Fruit fly (Drosophila melanogaster) whole organism, embryonic: ENCODE measurements around the gene CG13055.

ENCODE experiments used
- B-H2 ChIP-seq: fragments of 200-800 bp; sonication (Bioruptor generic); optimal IDR thresholded peaks from 2 replicates; lab custom pipeline; 2018; ENCODE audit warnings: missing biosample characterization, mild to moderate bottlenecking, missing genetic modification characterization
- Bdp1 ChIP-seq: fragments of 200-800 bp; sonication (Bioruptor generic); optimal IDR thresholded peaks from 3 replicates; lab custom pipeline; 2016; ENCODE audit warnings: missing biosample characterization, missing genetic modification characterization
- CG10321 ChIP-seq: fragments of 200-800 bp; sonication (Bioruptor generic); IDR thresholded peaks from 2 replicates; pipeline ENCODE4 v1.3.6; 2022; ENCODE audit warnings: missing biosample characterization, missing genetic modification characterization
- CG11398 ChIP-seq: fragments of 200-800 bp; sonication (Bioruptor generic); optimal IDR thresholded peaks from 2 replicates; lab custom pipeline; 2016; ENCODE audit warnings: missing biosample characterization, missing genetic modification characterization
- CG11456 ChIP-seq: fragments of 200-800 bp; sonication (Bioruptor generic); IDR thresholded peaks from 3 replicates; pipeline ENCODE4 v1.3.6; 2022; ENCODE audit warnings: missing biosample characterization, missing genetic modification characterization
- CG11696 ChIP-seq: fragments of 200-800 bp; sonication (Bioruptor generic); IDR thresholded peaks from 2 replicates; pipeline ENCODE4 v1.3.6; 2022; ENCODE audit warnings: missing biosample characterization, missing genetic modification characterization
- CG12236 ChIP-seq: fragments of 200-800 bp; sonication (Bioruptor generic); optimal IDR thresholded peaks from 2 replicates; lab custom pipeline; 2016; ENCODE audit warnings: missing biosample characterization, missing genetic modification characterization
- CG1233 ChIP-seq: fragments of 200-800 bp; sonication (Bioruptor generic); optimal IDR thresholded peaks from 4 replicates; lab custom pipeline; 2018; ENCODE audit warnings: missing biosample characterization, mild to moderate bottlenecking, missing genetic modification characterization
- CG14441 ChIP-seq: fragments of 200-800 bp; sonication (Bioruptor generic); IDR thresholded peaks from 2 replicates; pipeline ENCODE4 v1.3.6; 2022; ENCODE audit warnings: missing biosample characterization, missing genetic modification characterization
- CG15011 ChIP-seq: fragments of 200-800 bp; sonication (Bioruptor generic); optimal IDR thresholded peaks from 3 replicates; lab custom pipeline; 2018; ENCODE audit warnings: missing biosample characterization, mild to moderate bottlenecking, missing genetic modification characterization
- CG16815 ChIP-seq: fragments of 200-800 bp; sonication (Bioruptor generic); optimal IDR thresholded peaks from 3 replicates; lab custom pipeline; 2017; ENCODE audit warnings: missing biosample characterization, mild to moderate bottlenecking, missing genetic modification characterization
- CG17568 ChIP-seq: fragments of 200-800 bp; sonication (Bioruptor generic); optimal IDR thresholded peaks from 2 replicates; lab custom pipeline; 2018; ENCODE audit warnings: missing biosample characterization, mild to moderate bottlenecking, missing genetic modification characterization, moderate library complexity
- CG2116 ChIP-seq: fragments of 200-800 bp; sonication (Bioruptor generic); optimal IDR thresholded peaks from 3 replicates; lab custom pipeline; 2018; ENCODE audit warnings: missing biosample characterization, mild to moderate bottlenecking, missing genetic modification characterization
- CG2120 ChIP-seq: fragments of 200-800 bp; sonication (Bioruptor generic); optimal IDR thresholded peaks from 3 replicates; lab custom pipeline; 2016; ENCODE audit warnings: missing biosample characterization, missing genetic modification characterization
- CG32767 ChIP-seq: fragments of 200-800 bp; sonication (Bioruptor generic); IDR thresholded peaks from 2 replicates; pipeline ENCODE4 v1.3.6; 2022; ENCODE audit warnings: missing biosample characterization, missing genetic modification characterization
- CG4404 ChIP-seq: fragments of 200-800 bp; sonication (Bioruptor generic); IDR thresholded peaks from 2 replicates; pipeline ENCODE4 v1.3.6; 2022; ENCODE audit warnings: missing biosample characterization, missing genetic modification characterization
- CG5953 ChIP-seq: fragments of 200-800 bp; sonication (Bioruptor generic); IDR thresholded peaks from 2 replicates; pipeline ENCODE4 v1.3.6; 2022; ENCODE audit warnings: missing biosample characterization, missing genetic modification characterization
- CG9727 ChIP-seq: fragments of 200-800 bp; sonication (Bioruptor generic); optimal IDR thresholded peaks from 3 replicates; lab custom pipeline; 2017; ENCODE audit warnings: missing biosample characterization, mild to moderate bottlenecking, missing genetic modification characterization
- H2.0 ChIP-seq: fragments of 200-800 bp; sonication (Bioruptor generic); IDR thresholded peaks from 2 replicates; pipeline ENCODE4 v1.3.6; 2022; ENCODE audit warnings: missing biosample characterization, missing genetic modification characterization
- Hr51 ChIP-seq, 2 experiments: fragments of 200-800 bp; sonication (Bioruptor generic); optimal IDR thresholded peaks; 2 replicates in 1 of 2; 3 replicates in 1 of 2; lab custom pipeline; 2016 to 2018; ENCODE audit warnings: missing biosample characterization in 2 of 2, missing genetic modification characterization in 2 of 2, mild to moderate bottlenecking in 1 of 2, moderate library complexity in 1 of 2
- Hsf ChIP-seq: fragments of 200-800 bp; sonication (Bioruptor generic); optimal IDR thresholded peaks from 3 replicates; lab custom pipeline; 2016; ENCODE audit warnings: missing biosample characterization, missing genetic modification characterization
- Max ChIP-seq: fragments of 200-800 bp; sonication (Bioruptor generic); optimal IDR thresholded peaks from 2 replicates; lab custom pipeline; 2016; ENCODE audit warnings: missing biosample characterization, mild to moderate bottlenecking, missing genetic modification characterization
- Nf-YA ChIP-seq: fragments of 200-800 bp; sonication (Bioruptor generic); IDR thresholded peaks from 2 replicates; pipeline ENCODE4 v1.3.6; 2022; ENCODE audit warnings: missing biosample characterization, missing genetic modification characterization
- Nf-YC ChIP-seq: fragments of 200-800 bp; optimal IDR thresholded peaks from 3 replicates; lab custom pipeline; 2019; ENCODE audit warnings: missing biosample characterization, mild to moderate bottlenecking, missing genetic modification characterization, moderate library complexity
- Oli ChIP-seq: fragments of 200-800 bp; sonication (Bioruptor generic); optimal IDR thresholded peaks from 2 replicates; lab custom pipeline; 2018; ENCODE audit warnings: missing biosample characterization, mild to moderate bottlenecking, missing genetic modification characterization, moderate library complexity
- Pdp1 ChIP-seq, 2 experiments: fragments of 200-800 bp; sonication (Bioruptor generic); optimal IDR thresholded peaks; 3 replicates each; lab custom pipeline; 2016; ENCODE audit warnings: missing biosample characterization in 2 of 2, missing genetic modification characterization in 2 of 2, mild to moderate bottlenecking in 1 of 2, moderate library complexity in 1 of 2
- Side ChIP-seq: fragments of 200-800 bp; sonication (Bioruptor generic); optimal IDR thresholded peaks from 2 replicates; lab custom pipeline; 2016; ENCODE audit warnings: missing biosample characterization, missing genetic modification characterization
- caup ChIP-seq: fragments of 200-800 bp; sonication (Bioruptor generic); optimal IDR thresholded peaks from 3 replicates; lab custom pipeline; 2017; ENCODE audit warnings: missing biosample characterization, mild to moderate bottlenecking, missing genetic modification characterization, moderate library complexity; ENCODE audit not compliant: severe bottlenecking
- ems ChIP-seq: fragments of 200-800 bp; sonication (Bioruptor generic); optimal IDR thresholded peaks from 3 replicates; lab custom pipeline; 2016; ENCODE audit warnings: missing biosample characterization, missing genetic modification characterization
- ftz-f1 ChIP-seq: fragments of 200-800 bp; sonication (Bioruptor generic); optimal IDR thresholded peaks from 2 replicates; lab custom pipeline; 2016; ENCODE audit warnings: missing biosample characterization, missing genetic modification characterization
- gcm2 ChIP-seq: fragments of 200-800 bp; sonication (Bioruptor generic); optimal IDR thresholded peaks from 2 replicates; lab custom pipeline; 2016; ENCODE audit warnings: missing biosample characterization, missing genetic modification characterization
- gem ChIP-seq: fragments of 200-800 bp; sonication (Bioruptor generic); optimal IDR thresholded peaks from 2 replicates; lab custom pipeline; 2019; ENCODE audit warnings: missing biosample characterization, mild to moderate bottlenecking, missing genetic modification characterization, moderate library complexity
- gt ChIP-seq: fragments of 200-800 bp; sonication (Bioruptor generic); IDR thresholded peaks from 2 replicates; pipeline ENCODE4 v1.3.6; 2022; ENCODE audit warnings: missing biosample characterization, missing genetic modification characterization
- lab ChIP-seq: fragments of 200-800 bp; sonication (Bioruptor generic); optimal IDR thresholded peaks from 3 replicates; lab custom pipeline; 2017; ENCODE audit warnings: missing biosample characterization, missing genetic modification characterization, mild to moderate bottlenecking, moderate library complexity, missing genetic modification reagents
- lilli ChIP-seq: fragments of 200-800 bp; sonication (Bioruptor generic); optimal IDR thresholded peaks from 3 replicates; lab custom pipeline; 2016; ENCODE audit warnings: missing biosample characterization, missing genetic modification characterization
- mam ChIP-seq: fragments of 200-800 bp; sonication (Bioruptor generic); optimal IDR thresholded peaks from 3 replicates; lab custom pipeline; 2016; ENCODE audit warnings: missing biosample characterization, missing genetic modification characterization
- sens-2 ChIP-seq: fragments of 200-800 bp; sonication (Bioruptor generic); IDR thresholded peaks from 2 replicates; pipeline ENCODE4 v1.3.6; 2022; ENCODE audit warnings: missing biosample characterization, missing genetic modification characterization
- sna ChIP-seq: fragments of 200-800 bp; sonication (Bioruptor generic); IDR thresholded peaks from 2 replicates; pipeline ENCODE4 v1.3.6; 2022; ENCODE audit warnings: missing biosample characterization, missing genetic modification characterization; ENCODE audit not compliant: partially characterized antibody
- sr ChIP-seq: fragments of 200-800 bp; sonication (Bioruptor generic); IDR thresholded peaks from 3 replicates; pipeline ENCODE4 v1.3.6; 2022; ENCODE audit warnings: missing biosample characterization, missing genetic modification characterization
- tin ChIP-seq: fragments of 200-800 bp; sonication (Bioruptor generic); optimal IDR thresholded peaks from 3 replicates; lab custom pipeline; 2016; ENCODE audit warnings: missing biosample characterization, missing genetic modification characterization

CG13055 gene

DNA sequence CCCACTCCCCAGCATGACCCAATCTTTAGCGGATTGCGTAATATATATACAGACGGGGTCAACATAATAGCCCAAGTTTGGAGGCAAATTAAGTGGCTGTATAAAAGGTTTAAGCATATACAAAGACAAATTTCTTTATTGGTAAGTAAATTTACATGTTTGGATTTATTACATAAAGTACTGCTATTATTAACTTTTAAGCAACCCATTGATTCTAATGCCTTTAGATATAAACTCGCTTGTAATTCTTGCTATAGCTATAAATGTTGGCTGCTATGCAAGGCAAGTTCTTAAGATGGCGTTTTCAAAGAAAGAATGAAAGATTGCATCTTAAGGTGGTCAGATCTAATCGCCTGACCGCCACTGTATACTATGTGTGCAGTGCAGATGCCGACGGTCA lies 49.6 kb downstream of the CG13055 start (continued):
- TF ChIP-seq lab = peak; percentile 46
- no peak for TF ChIP-seq CG11456 (GFP tag; lab: Robert Waterston, UW)
- TF ChIP-seq ftz-f1 = no peak
- peak; percentile 52 for TF ChIP-seq gem (tag; lab: Kevin White, UChicago)
- no peak for TF ChIP-seq sens-2 (GFP tag; lab: Robert Waterston, UW)
- 0 out of 2 replicates have a peak, but pooled peaks have one; percentile 23 for TF ChIP-seq CG11696 (GFP tag; lab: Robert Waterston, UW)
- TF ChIP-seq Oli (tag; lab: Kevin White, UChicago) = peak; percentile 46
- no peak for TF ChIP-seq sr
- peak; percentile 69 for TF ChIP-seq CG2120 (GFP tag; lab: Kevin White, UChicago)
- TF ChIP-seq lilli (GFP tag; lab: Kevin White, UChicago) = peak; percentile 39
- no peak for TF ChIP-seq B-H2
- TF ChIP-seq Max (GFP tag; lab: Kevin White, UChicago) = peak; percentile 39
- TF ChIP-seq CG1233 = peak; percentile 13
- no peak for TF ChIP-seq CG11398 (GFP tag; lab: Kevin White, UChicago)
- no peak for TF ChIP-seq sna (GFP tag; lab: Robert Waterston, UW)
- no peak for TF ChIP-seq ems (GFP tag; lab: Kevin White, UChicago)
- TF ChIP-seq H2.0 (GFP tag; lab: Robert Waterston, UW) = no peak
- TF ChIP-seq Nf-YC = peak; percentile 22
- TF ChIP-seq CG14441 (GFP tag; lab: Robert Waterston, UW) = no peak
- no peak for TF ChIP-seq CG10321 (GFP tag; lab: Robert Waterston, UW)
- TF ChIP-seq CG15011 (GFP tag; lab: Kevin White, UChicago) = no peak
- peak; percentile 39 for TF ChIP-seq mam (GFP tag; lab: Kevin White, UChicago)
- TF ChIP-seq CG9727 = peak; percentile 51
- TF ChIP-seq CG2116 (GFP tag; lab: Kevin White, UChicago) = no peak
- peak; percentile 10 for TF ChIP-seq Side (GFP tag; lab: Kevin White, UChicago)
- TF ChIP-seq Hr51 (GFP tag; optimal IDR thresholded peaks at IDR 0.05; lab: Kevin White, UChicago) = peak in 1 of 2 experiments; percentile 53
- no peak for TF ChIP-seq CG4404
- no peak for TF ChIP-seq Bdp1 (GFP tag; lab: Kevin White, UChicago)

DNA sequence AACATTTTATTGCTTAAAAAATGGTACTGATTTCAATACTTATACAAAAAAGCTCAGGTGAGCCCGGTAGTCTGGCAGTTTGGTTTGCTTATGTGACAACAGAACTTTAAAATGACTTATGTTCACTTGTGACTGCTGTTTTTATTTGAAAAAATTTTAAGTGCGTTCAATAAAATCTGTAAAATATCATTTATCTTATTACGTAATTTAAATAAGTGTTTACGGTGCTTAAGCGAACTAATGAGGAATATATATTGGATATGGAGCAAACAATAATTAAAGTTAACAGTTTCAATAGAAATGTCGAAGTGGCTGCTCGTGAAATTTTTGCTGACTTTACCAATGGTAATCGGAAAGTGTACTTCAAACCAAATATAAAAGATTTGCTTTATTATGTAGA lies 51.1 kb downstream of the CG13055 start, which contains the start of gene dls:
Gene dls (plus strand): TSS at position 301 of the 400 bp plus-strand sequence.
- TF ChIP-seq tin (GFP tag; lab: Kevin White, UChicago) (no peak), Pdp1 (GFP tag; optimal IDR thresholded peaks at IDR 0.05; lab: Kevin White, UChicago) (peak in 1 of 2 experiments; percentile 44)

DNA sequence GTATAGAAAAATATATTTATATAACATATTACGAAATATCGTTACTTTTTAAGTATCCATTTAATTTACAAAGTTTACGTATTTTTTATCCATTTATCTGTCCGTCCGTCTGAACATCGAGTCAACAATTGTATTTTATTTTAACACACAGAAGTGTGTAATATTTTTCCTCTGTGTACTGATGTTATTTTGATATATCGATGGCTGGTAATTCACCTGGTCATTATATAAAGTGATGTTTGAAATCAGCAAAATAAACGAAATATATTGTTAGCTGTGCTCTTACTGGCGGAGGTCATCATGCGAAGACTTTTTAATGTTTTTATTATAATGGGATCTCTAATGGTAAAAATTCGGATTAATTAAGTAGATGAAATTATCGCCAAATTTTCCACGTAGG lies 52.2 kb downstream of the CG13055 start, which contains the start of gene CG33689:
Gene CG33689 (plus strand): TSS at position 301 of the 400 bp plus-strand sequence.
- no peak for TF ChIP-seq CG16815 (GFP tag; lab: Kevin White, UChicago)
- TF ChIP-seq Nf-YA (GFP tag; lab: Robert Waterston, UW) = no peak
- no peak for TF ChIP-seq CG17568
- no peak for TF ChIP-seq CG32767 (GFP tag; lab: Robert Waterston, UW)
- TF ChIP-seq gt = no peak
- no peak for TF ChIP-seq CG12236
- no peak for TF ChIP-seq caup (GFP tag; lab: Kevin White, UChicago)
- no peak for TF ChIP-seq CG5953
- TF ChIP-seq gcm2 (GFP tag; lab: Kevin White, UChicago) = no peak
- TF ChIP-seq Hsf = no peak
